Worm (Caenorhabditis elegans): ENCODE results near the gene T10B5.10.

Gene T10B5.10

DNA sequence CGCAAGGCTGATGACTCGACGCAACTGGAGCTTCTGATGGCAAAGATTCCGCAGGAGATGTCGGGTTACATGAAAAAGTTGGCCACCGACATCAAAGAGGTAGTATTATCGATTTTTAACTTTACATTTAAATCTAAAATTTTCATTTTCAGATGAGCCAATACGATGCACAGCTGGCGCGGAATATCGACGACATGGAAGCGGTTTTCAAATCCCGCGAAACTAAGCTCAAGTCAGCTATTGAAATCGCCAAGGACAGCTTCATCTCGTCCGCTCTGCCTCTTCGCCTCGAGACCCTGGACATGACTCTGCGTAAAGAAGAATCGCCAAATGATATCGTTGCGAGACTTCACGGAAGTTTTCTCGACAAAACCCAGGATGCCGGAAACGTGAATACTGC, 13.6 kb upstream of the T10B5.10 start, which contains the start of gene T10B5.3:
Gene T10B5.3, minus strand, starts transcription at position 101 of the 400 bp plus-strand sequence.
- no peak for TF ChIP-seq ceh-9 (tag; optimal IDR thresholded peaks at IDR 0.05)
- no peak for TF ChIP-seq skn-1 (tag; optimal IDR thresholded peaks at IDR 0.05)
- no peak for TF ChIP-seq ztf-4 (tag; optimal IDR thresholded peaks at IDR 0.05)
- TF ChIP-seq elt-1 (tag; optimal IDR thresholded peaks at IDR 0.05), result no peak
- TF ChIP-seq nhr-43 (tag; optimal IDR thresholded peaks at IDR 0.05; ENCODE audit: poor library complexity, severe bottlenecking), result no peak
- no peak for TF ChIP-seq nhr-237 (tag; optimal IDR thresholded peaks at IDR 0.05)
- TF ChIP-seq tbx-2 (tag; optimal IDR thresholded peaks at IDR 0.05), result no peak
- TF ChIP-seq fos-1 (tag; optimal IDR thresholded peaks at IDR 0.05), result no peak
- TF ChIP-seq lin-39 (tag; optimal IDR thresholded peaks at IDR 0.05), result no peak
- TF ChIP-seq ZK546.5 (tag; optimal IDR thresholded peaks at IDR 0.05), result no peak
- TF ChIP-seq ama-1 (optimal IDR thresholded peaks at IDR 0.05), result no peak
- no peak for TF ChIP-seq unc-39 (tag; optimal IDR thresholded peaks at IDR 0.05)
- no peak for TF ChIP-seq egl-5 (tag; optimal IDR thresholded peaks at IDR 0.05)
- TF ChIP-seq fkh-10 (GFP tag; optimal IDR thresholded peaks at IDR 0.05), result no peak
- no peak for TF ChIP-seq lsy-12 (tag; optimal IDR thresholded peaks at IDR 0.05)
- TF ChIP-seq ceh-82 (tag; optimal IDR thresholded peaks at IDR 0.05), result no peak
- TF ChIP-seq lin-15B (tag; optimal IDR thresholded peaks at IDR 0.05), result no peak
- TF ChIP-seq jun-1 (tag; optimal IDR thresholded peaks at IDR 0.05), result no peak
- no peak for TF ChIP-seq ceh-28 (tag; optimal IDR thresholded peaks at IDR 0.05)

DNA sequence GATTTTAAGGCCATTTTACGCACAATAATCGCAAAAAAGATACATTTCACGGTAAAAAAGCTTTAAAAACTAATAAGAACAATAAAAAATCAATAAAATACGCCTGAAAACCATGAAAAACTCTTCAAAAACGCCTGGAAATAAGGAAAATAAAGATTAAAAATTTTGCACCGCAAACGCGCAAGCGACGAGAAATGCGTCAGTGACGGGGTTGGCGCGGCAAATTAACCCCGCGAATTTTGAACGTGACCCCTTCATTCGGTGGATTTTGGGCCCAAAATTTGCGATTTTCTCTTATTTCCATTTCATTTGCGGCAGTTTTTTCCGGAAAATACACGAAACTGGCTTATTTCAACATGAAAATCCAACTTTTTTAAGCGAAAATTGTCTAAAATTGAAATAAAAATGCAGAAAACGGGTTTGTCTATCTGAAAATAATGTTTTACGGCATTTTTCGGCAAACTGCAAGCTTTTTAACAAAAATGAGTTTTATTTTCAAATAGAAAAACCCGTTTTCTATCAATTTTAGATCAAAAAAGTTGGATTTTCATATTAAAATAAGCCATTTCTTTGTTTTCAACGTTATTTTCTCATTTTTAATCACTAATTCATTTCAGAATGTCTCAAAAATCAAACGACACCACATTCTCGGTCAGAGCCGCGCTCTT, 12.7 kb upstream of the T10B5.10 start, which contains the start of gene knl-3:
Gene knl-3, plus strand, starts transcription at position 618 of the 668 bp plus-strand sequence.
- TF ChIP-seq ama-1 (optimal IDR thresholded peaks at IDR 0.05) (no peak), mml-1 (tag; optimal IDR thresholded peaks at IDR 0.05) (no peak), nhr-237 (tag; optimal IDR thresholded peaks at IDR 0.05) (no peak), elt-1 (tag; optimal IDR thresholded peaks at IDR 0.05) (no peak), fos-1 (tag; optimal IDR thresholded peaks at IDR 0.05) (no peak), fkh-10 (GFP tag; optimal IDR thresholded peaks at IDR 0.05) (peak; percentile 29), nfya-1 (tag; optimal IDR thresholded peaks at IDR 0.05; ENCODE audit: insufficient read depth) (peak; percentile 90), zag-1 (tag; optimal IDR thresholded peaks at IDR 0.05) (peak; percentile 33), unc-39 (tag; optimal IDR thresholded peaks at IDR 0.05) (no peak), ZK546.5 (tag; optimal IDR thresholded peaks at IDR 0.05) (no peak), ztf-4 (tag; optimal IDR thresholded peaks at IDR 0.05) (no peak), nhr-43 (tag; optimal IDR thresholded peaks at IDR 0.05; ENCODE audit: poor library complexity, severe bottlenecking) (peak; percentile 77), hmg-11 (tag; optimal IDR thresholded peaks at IDR 0.05) (peak; percentile 71), nhr-28 (tag; optimal IDR thresholded peaks at IDR 0.05) (no peak), ceh-16 (tag; optimal IDR thresholded peaks at IDR 0.05) (no peak), fkh-2 (tag; optimal IDR thresholded peaks at IDR 0.05) (no peak), elt-3 (tag; optimal IDR thresholded peaks at IDR 0.05) (no peak), ztf-11 (tag; optimal IDR thresholded peaks at IDR 0.05) (no peak), daf-12 (tag; optimal IDR thresholded peaks at IDR 0.05) (no peak), lin-15B (tag; optimal IDR thresholded peaks at IDR 0.05) (peak; percentile 96), nhr-77 (tag; optimal IDR thresholded peaks at IDR 0.05) (no peak), nhr-11 (tag; optimal IDR thresholded peaks at IDR 0.05) (peak; percentile 41), mdl-1 (tag; optimal IDR thresholded peaks at IDR 0.05) (no peak), sea-2 (GFP tag; optimal IDR thresholded peaks at IDR 0.05) (no peak), jun-1 (tag; optimal IDR thresholded peaks at IDR 0.05) (peak; percentile 32), lin-39 (tag; optimal IDR thresholded peaks at IDR 0.05) (peak; percentile 85), nhr-25 (tag; optimal IDR thresholded peaks at IDR 0.05) (peak; percentile 82), egl-27 (tag; optimal IDR thresholded peaks at IDR 0.05) (no peak), tbx-2 (tag; optimal IDR thresholded peaks at IDR 0.05) (peak; percentile 69), nhr-76 (tag; optimal IDR thresholded peaks at IDR 0.05) (no peak), ceh-9 (tag; optimal IDR thresholded peaks at IDR 0.05) (no peak), aly-2 (tag; optimal IDR thresholded peaks at IDR 0.05) (no peak), elt-2 (tag; optimal IDR thresholded peaks at IDR 0.05) (peak; percentile 65), unc-62 (GFP tag; optimal IDR thresholded peaks at IDR 0.05) (no peak), egl-5 (tag; optimal IDR thresholded peaks at IDR 0.05) (no peak), nhr-12 (tag; optimal IDR thresholded peaks at IDR 0.05) (no peak), nhr-23 (tag; optimal IDR thresholded peaks at IDR 0.05) (peak; percentile 95), R02D3.7 (tag; optimal IDR thresholded peaks at IDR 0.05) (peak; percentile 74), lsy-12 (tag; optimal IDR thresholded peaks at IDR 0.05) (peak; percentile 76), pha-4 (tag; optimal IDR thresholded peaks at IDR 0.05) (peak; percentile 93), nhr-67 (tag; optimal IDR thresholded peaks at IDR 0.05) (peak; percentile 7), eor-1 (tag; optimal IDR thresholded peaks at IDR 0.05) (no peak), skn-1 (tag; optimal IDR thresholded peaks at IDR 0.05) (no peak), snpc-4 (tag; optimal IDR thresholded peaks at IDR 0.05) (peak; percentile 80), ceh-28 (tag; optimal IDR thresholded peaks at IDR 0.05) (peak; percentile 56), pqm-1 (tag; optimal IDR thresholded peaks at IDR 0.05) (peak; percentile 16), ceh-82 (tag; optimal IDR thresholded peaks at IDR 0.05) (peak; percentile 72)
